Fruit fly (Drosophila melanogaster) whole organism, embryonic: ENCODE measurements around the gene CG12539.

ENCODE experiments used
- Ada2b ChIP-seq: fragments of 200-800 bp; sonication (Bioruptor generic); IDR thresholded peaks from 2 replicates; pipeline ENCODE4 v1.3.6; 2022; ENCODE audit warnings: missing biosample characterization, missing genetic modification characterization
- Antp ChIP-seq: fragments of 200-800 bp; sonication (Bioruptor generic); optimal IDR thresholded peaks from 3 replicates; lab custom pipeline; 2016; ENCODE audit warnings: missing biosample characterization, missing genetic modification characterization
- Bgb ChIP-seq: fragments of 200-800 bp; sonication (Bioruptor generic); IDR thresholded peaks from 2 replicates; pipeline ENCODE4 v1.3.6; 2022; ENCODE audit warnings: missing biosample characterization, missing genetic modification characterization; ENCODE audit not compliant: partially characterized antibody
- CG13123 ChIP-seq: fragments of 200-800 bp; sonication (Bioruptor generic); optimal IDR thresholded peaks from 2 replicates; lab custom pipeline; 2016; ENCODE audit warnings: missing biosample characterization, missing genetic modification characterization
- CG13424 ChIP-seq: fragments of 200-800 bp; sonication (Bioruptor generic); optimal IDR thresholded peaks from 2 replicates; lab custom pipeline; 2019; ENCODE audit warnings: missing biosample characterization, mild to moderate bottlenecking, missing genetic modification characterization, moderate library complexity
- CG13894 ChIP-seq: fragments of 200-800 bp; sonication (Bioruptor generic); optimal IDR thresholded peaks from 3 replicates; lab custom pipeline; 2018; ENCODE audit warnings: missing biosample characterization, mild to moderate bottlenecking, missing genetic modification characterization, moderate library complexity
- CG14860 ChIP-seq: fragments of 200-800 bp; sonication (Bioruptor generic); IDR thresholded peaks from 3 replicates; pipeline ENCODE4 v1.3.6; 2022; ENCODE audit warnings: missing biosample characterization, missing genetic modification characterization; ENCODE audit not compliant: partially characterized antibody
- CG15601 ChIP-seq: fragments of 200-800 bp; sonication (Bioruptor generic); optimal IDR thresholded peaks from 3 replicates; lab custom pipeline; 2019; ENCODE audit warnings: missing biosample characterization, mild to moderate bottlenecking, missing genetic modification characterization, moderate library complexity
- CG15696 ChIP-seq: fragments of 200-800 bp; sonication (Bioruptor generic); optimal IDR thresholded peaks from 2 replicates; lab custom pipeline; 2019; ENCODE audit warnings: missing biosample characterization, mild to moderate bottlenecking, missing genetic modification characterization, moderate library complexity
- CG17186 ChIP-seq: fragments of 200-800 bp; sonication (Bioruptor generic); optimal IDR thresholded peaks from 3 replicates; lab custom pipeline; 2017; ENCODE audit warnings: missing biosample characterization, missing genetic modification reagents, missing genetic modification characterization
- CG17802 ChIP-seq: fragments of 200-800 bp; sonication (Bioruptor generic); optimal IDR thresholded peaks from 2 replicates; lab custom pipeline; 2018; ENCODE audit warnings: missing biosample characterization, mild to moderate bottlenecking, missing genetic modification characterization, moderate library complexity
- CG1832 ChIP-seq: fragments of 200-800 bp; sonication (Bioruptor generic); optimal IDR thresholded peaks from 2 replicates; lab custom pipeline; 2017; ENCODE audit warnings: missing biosample characterization, mild to moderate bottlenecking, missing genetic modification characterization, inconsistent platforms
- CG2202 ChIP-seq: fragments of 200-800 bp; sonication (Bioruptor generic); optimal IDR thresholded peaks from 2 replicates; lab custom pipeline; 2018; ENCODE audit warnings: missing biosample characterization, mild to moderate bottlenecking, missing genetic modification characterization
- CG3281 ChIP-seq: fragments of 200-800 bp; sonication (Bioruptor generic); optimal IDR thresholded peaks from 3 replicates; lab custom pipeline; 2017; ENCODE audit warnings: missing biosample characterization, mild to moderate bottlenecking, missing genetic modification characterization
- CG3838 ChIP-seq: fragments of 200-800 bp; sonication (Bioruptor generic); optimal IDR thresholded peaks from 3 replicates; lab custom pipeline; 2016; ENCODE audit warnings: missing biosample characterization, missing genetic modification characterization
- CG4328 ChIP-seq: fragments of 200-800 bp; sonication (Bioruptor generic); optimal IDR thresholded peaks from 3 replicates; lab custom pipeline; 2017; ENCODE audit warnings: missing biosample characterization, missing genetic modification reagents, missing genetic modification characterization
- CG4707 ChIP-seq: fragments of 200-800 bp; sonication (Bioruptor generic); optimal IDR thresholded peaks from 2 replicates; lab custom pipeline; 2018; ENCODE audit warnings: missing biosample characterization, mild to moderate bottlenecking, missing genetic modification characterization, moderate library complexity
- CG6765 ChIP-seq: fragments of 200-800 bp; sonication (Bioruptor generic); optimal IDR thresholded peaks from 3 replicates; lab custom pipeline; 2017; ENCODE audit warnings: missing biosample characterization, mild to moderate bottlenecking, missing genetic modification characterization
- CG7928 ChIP-seq: fragments of 200-800 bp; sonication (Bioruptor generic); optimal IDR thresholded peaks from 2 replicates; lab custom pipeline; 2017; ENCODE audit warnings: missing biosample characterization, mild to moderate bottlenecking, missing genetic modification characterization
- CG8089 ChIP-seq: fragments of 200-800 bp; sonication (Bioruptor generic); optimal IDR thresholded peaks from 3 replicates; lab custom pipeline; 2016; ENCODE audit warnings: missing biosample characterization, missing genetic modification characterization
- CG8281 ChIP-seq: fragments of 200-800 bp; sonication (Bioruptor generic); optimal IDR thresholded peaks from 2 replicates; lab custom pipeline; 2018; ENCODE audit warnings: missing biosample characterization, mild to moderate bottlenecking, missing genetic modification characterization, moderate library complexity
- CG8944 ChIP-seq: fragments of 200-800 bp; sonication (Bioruptor generic); optimal IDR thresholded peaks from 3 replicates; lab custom pipeline; 2016; ENCODE audit warnings: missing biosample characterization, missing genetic modification characterization
- CoRest ChIP-seq: fragments of 200-800 bp; sonication (Bioruptor generic); optimal IDR thresholded peaks from 3 replicates; lab custom pipeline; 2018; ENCODE audit warnings: missing biosample characterization, mild to moderate bottlenecking, missing genetic modification characterization, moderate library complexity
- Dip2 ChIP-seq: fragments of 200-800 bp; sonication (Bioruptor generic); IDR thresholded peaks from 2 replicates; pipeline ENCODE4 v1.3.6; 2022; ENCODE audit warnings: missing biosample characterization, missing genetic modification characterization
- Fer3 ChIP-seq: fragments of 200-800 bp; sonication (Bioruptor generic); optimal IDR thresholded peaks from 2 replicates; lab custom pipeline; 2018; ENCODE audit warnings: missing biosample characterization, mild to moderate bottlenecking, missing genetic modification characterization, moderate library complexity
- H15 ChIP-seq: fragments of 200-800 bp; sonication (Bioruptor generic); IDR thresholded peaks from 3 replicates; pipeline ENCODE4 v1.3.6; 2022; ENCODE audit warnings: missing biosample characterization, missing genetic modification characterization
- Hr39 ChIP-seq: fragments of >200 bp; optimal IDR thresholded peaks from 2 replicates; lab custom pipeline; 2017
- Mes4 ChIP-seq: fragments of 200-800 bp; sonication (Bioruptor generic); optimal IDR thresholded peaks from 2 replicates; lab custom pipeline; 2016; ENCODE audit warnings: missing biosample characterization, missing genetic modification characterization
- Nf-YB ChIP-seq: fragments of 200-800 bp; sonication (Bioruptor generic); optimal IDR thresholded peaks from 3 replicates; lab custom pipeline; 2019; ENCODE audit warnings: missing biosample characterization, mild to moderate bottlenecking, missing genetic modification characterization, moderate library complexity
- Opbp ChIP-seq: fragments of 200-800 bp; sonication (Bioruptor generic); IDR thresholded peaks from 3 replicates; pipeline ENCODE4 v1.3.6; 2022; ENCODE audit warnings: missing biosample characterization, missing genetic modification characterization; ENCODE audit not compliant: partially characterized antibody
- Six4 ChIP-seq: fragments of 200-800 bp; sonication (Bioruptor generic); optimal IDR thresholded peaks from 2 replicates; lab custom pipeline; 2016; ENCODE audit warnings: missing biosample characterization, missing genetic modification characterization
- ash1 ChIP-seq: fragments of 200-800 bp; sonication (Bioruptor generic); optimal IDR thresholded peaks from 2 replicates; lab custom pipeline; 2018; ENCODE audit warnings: missing biosample characterization, mild to moderate bottlenecking, missing genetic modification characterization
- bab2 ChIP-seq: fragments of 200-800 bp; sonication (Bioruptor generic); optimal IDR thresholded peaks from 2 replicates; lab custom pipeline; 2016; ENCODE audit warnings: missing biosample characterization, missing genetic modification characterization
- bsh ChIP-seq, 2 experiments: fragments of 200-800 bp; sonication (Bioruptor generic); optimal IDR thresholded peaks; 2 replicates each; lab custom pipeline; 2017 to 2018; ENCODE audit warnings: mild to moderate bottlenecking in 2 of 2, missing biosample characterization in 2 of 2, missing genetic modification characterization in 2 of 2, moderate library complexity in 1 of 2
- ci ChIP-seq: fragments of 200-800 bp; sonication (Bioruptor generic); IDR thresholded peaks from 3 replicates; pipeline ENCODE4 v1.3.6; 2022; ENCODE audit warnings: missing biosample characterization, missing genetic modification characterization
- dan ChIP-seq: fragments of 200-800 bp; sonication (Bioruptor generic); IDR thresholded peaks from 2 replicates; pipeline ENCODE4 v1.3.6; 2022; ENCODE audit warnings: missing biosample characterization, missing genetic modification characterization
- emc ChIP-seq: fragments of 200-800 bp; sonication (Bioruptor generic); optimal IDR thresholded peaks from 2 replicates; lab custom pipeline; 2016; ENCODE audit warnings: missing biosample characterization, missing genetic modification characterization
- en ChIP-seq: fragments of 200-800 bp; sonication (Bioruptor generic); optimal IDR thresholded peaks from 2 replicates; lab custom pipeline; 2016; ENCODE audit warnings: missing biosample characterization, missing genetic modification characterization
- fd64A ChIP-seq: fragments of 200-800 bp; sonication (Bioruptor generic); optimal IDR thresholded peaks from 3 replicates; lab custom pipeline; 2018; ENCODE audit warnings: missing biosample characterization, mild to moderate bottlenecking, missing genetic modification characterization
- gcm2 ChIP-seq: fragments of 200-800 bp; sonication (Bioruptor generic); optimal IDR thresholded peaks from 2 replicates; lab custom pipeline; 2016; ENCODE audit warnings: missing biosample characterization, missing genetic modification characterization
- gsb-n ChIP-seq: fragments of 200-800 bp; sonication (Bioruptor generic); optimal IDR thresholded peaks from 3 replicates; lab custom pipeline; 2018; ENCODE audit warnings: missing biosample characterization, mild to moderate bottlenecking, missing genetic modification characterization
- inv ChIP-seq: fragments of 200-800 bp; sonication (Bioruptor generic); IDR thresholded peaks from 2 replicates; pipeline ENCODE4 v1.3.6; 2022; ENCODE audit warnings: missing biosample characterization, missing genetic modification characterization; ENCODE audit not compliant: partially characterized antibody
- klu ChIP-seq: fragments of 200-800 bp; sonication (Bioruptor generic); IDR thresholded peaks from 2 replicates; pipeline ENCODE4 v1.3.6; 2022; ENCODE audit warnings: missing biosample characterization, missing genetic modification characterization
- lov ChIP-seq, 2 experiments: fragments of 200-800 bp in 1 of 2; fragments of >200 bp in 1 of 2; sonication (Bioruptor generic) in 1 of 2; IDR thresholded peaks in 1 of 2; optimal IDR thresholded peaks in 1 of 2; 2 replicates in 1 of 2; 3 replicates in 1 of 2; pipeline versions ENCODE4 v1.3.6 to Lab custom; 2017 to 2022; ENCODE audit warnings: missing biosample characterization in 1 of 2, missing genetic modification characterization in 1 of 2
- pfk ChIP-seq: fragments of 200-800 bp; sonication (Bioruptor generic); optimal IDR thresholded peaks from 2 replicates; lab custom pipeline; 2018; ENCODE audit warnings: missing biosample characterization, mild to moderate bottlenecking, missing genetic modification characterization, moderate library complexity
- rib ChIP-seq: fragments of 200-800 bp; sonication (Bioruptor generic); IDR thresholded peaks from 2 replicates; pipeline ENCODE4 v1.3.6; 2022; ENCODE audit warnings: missing biosample characterization, missing genetic modification characterization
- ro ChIP-seq: fragments of 200-800 bp; sonication (Bioruptor generic); IDR thresholded peaks from 2 replicates; pipeline ENCODE4 v1.3.6; 2022; ENCODE audit warnings: missing biosample characterization, missing genetic modification characterization
- seq ChIP-seq: fragments of 200-800 bp; sonication (Bioruptor generic); IDR thresholded peaks from 2 replicates; pipeline ENCODE4 v1.3.6; 2022; ENCODE audit warnings: missing biosample characterization, missing genetic modification characterization
- tio ChIP-seq: fragments of 200-800 bp; sonication (Bioruptor generic); optimal IDR thresholded peaks from 2 replicates; lab custom pipeline; 2017; ENCODE audit warnings: missing biosample characterization, missing genetic modification characterization, inconsistent platforms
- usp ChIP-seq: fragments of >200 bp; optimal IDR thresholded peaks from 2 replicates; lab custom pipeline; 2017; ENCODE audit warnings: missing biosample characterization, missing genetic modification characterization

The CG12539 gene

DNA sequence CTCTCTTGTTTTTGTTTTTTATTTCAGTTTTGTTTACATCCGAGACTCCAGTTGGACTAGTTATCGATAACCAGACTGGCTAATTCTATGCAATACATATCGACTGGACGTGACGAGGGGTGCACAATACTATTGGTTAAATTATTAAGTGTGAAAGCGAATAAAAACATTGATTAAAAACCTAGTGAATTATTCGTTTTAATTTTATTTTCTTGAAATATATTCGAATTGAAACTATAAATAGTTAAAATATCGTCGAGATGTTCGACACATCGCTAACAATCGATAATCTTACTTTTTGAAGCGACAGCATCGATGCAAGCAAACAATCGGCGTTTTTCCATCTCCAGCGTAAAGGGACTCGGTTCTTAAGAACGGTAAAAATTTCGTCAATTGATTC lies 5.5 kb downstream of the CG12539 start, which contains the start of the genes CG32590 and Flo2 (continued):
- peak; percentile 12 for TF ChIP-seq CG17186 (GFP tag; lab: Kevin White, UChicago)
- no peak for TF ChIP-seq Hr39 (lab: Kevin White, UChicago)
- peak; percentile 95 for TF ChIP-seq Bgb
- TF ChIP-seq inv = peak; percentile 95
- peak; percentile 57 for TF ChIP-seq CG8944 (GFP tag; lab: Kevin White, UChicago)
- peak; percentile 70 for TF ChIP-seq CG13894 (tag; lab: Kevin White, UChicago)
- peak; percentile 17 for TF ChIP-seq CG3281 (GFP tag; lab: Kevin White, UChicago)
- no peak for TF ChIP-seq lov (optimal IDR thresholded peaks at IDR 0.05; lab: Kevin White, UChicago)
- TF ChIP-seq lov (GFP tag; IDR thresholded peaks at IDR 0.05; lab: Robert Waterston, UW) = peak; percentile 47; the same call in 1 of the 3 replicates
- peak; percentile 63 for TF ChIP-seq Six4 (GFP tag; lab: Kevin White, UChicago)
- TF ChIP-seq CG3838 = peak; percentile 31
- peak; percentile 54 for TF ChIP-seq Mes4 (GFP tag; lab: Kevin White, UChicago)
- TF ChIP-seq ci (GFP tag; lab: Robert Waterston, UW) = peak; percentile 83
- no peak for TF ChIP-seq pfk (GFP tag; lab: Kevin White, UChicago)
- TF ChIP-seq Ada2b (GFP tag; lab: Robert Waterston, UW) = peak; percentile 78
- TF ChIP-seq CG2202 (tag; lab: Kevin White, UChicago) = peak; percentile 6
- TF ChIP-seq CG8089 (GFP tag; lab: Kevin White, UChicago) = peak; percentile 21
- TF ChIP-seq Dip2 (GFP tag; lab: Robert Waterston, UW) = no peak
- peak; percentile 99 for TF ChIP-seq CG14860 (GFP tag; lab: Robert Waterston, UW)
- TF ChIP-seq CoRest = peak; percentile 74
- no peak for TF ChIP-seq CG4328
- TF ChIP-seq CG17802 (tag; lab: Kevin White, UChicago) = peak; percentile 3
- TF ChIP-seq CG13123 = peak; percentile 31
- TF ChIP-seq gsb-n = peak; percentile 44
- no peak for TF ChIP-seq CG1832
- no peak for TF ChIP-seq en (GFP tag; lab: Kevin White, UChicago)
- TF ChIP-seq CG15601 (tag; lab: Kevin White, UChicago) = peak; percentile 50
- TF ChIP-seq klu = peak; percentile 63; the same call in 1 of the 2 replicates
- TF ChIP-seq CG8281 (tag; lab: Kevin White, UChicago) = peak; percentile 15
- TF ChIP-seq CG13424 (tag; lab: Kevin White, UChicago) = peak; percentile 75
- peak; percentile 76 for TF ChIP-seq rib
- TF ChIP-seq dan (GFP tag; lab: Robert Waterston, UW) = 0 out of 2 replicates have a peak, but pooled peaks have one; percentile 24
- TF ChIP-seq emc (GFP tag; lab: Kevin White, UChicago) = peak; percentile 13
- no peak for TF ChIP-seq CG4707
- no peak for TF ChIP-seq usp (GFP tag; lab: Kevin White, UChicago)
- TF ChIP-seq gcm2 (GFP tag; lab: Kevin White, UChicago) = no peak
- TF ChIP-seq ash1 = no peak
- peak; percentile 86 for TF ChIP-seq CG7928
- no peak for TF ChIP-seq fd64A (GFP tag; lab: Kevin White, UChicago)
- no peak for TF ChIP-seq Nf-YB (GFP tag; lab: Kevin White, UChicago)
- peak; percentile 65 for TF ChIP-seq Antp (GFP tag; lab: Kevin White, UChicago)
- peak; percentile 73; the same call in 2 of the 3 replicates for TF ChIP-seq H15 (GFP tag; lab: Robert Waterston, UW)
- TF ChIP-seq tio = no peak
- TF ChIP-seq CG6765 = no peak
- peak; percentile 88 for TF ChIP-seq Opbp (GFP tag; lab: Robert Waterston, UW)
- peak in 1 of 2 experiments; percentile 76 for TF ChIP-seq bsh (GFP tag; optimal IDR thresholded peaks at IDR 0.05; lab: Kevin White, UChicago)
- peak; percentile 54 for TF ChIP-seq bab2
- TF ChIP-seq seq (GFP tag; lab: Robert Waterston, UW) = peak; percentile 69
- peak; percentile 62 for TF ChIP-seq CG15696
- peak; percentile 69 for TF ChIP-seq Fer3 (tag; lab: Kevin White, UChicago)
- TF ChIP-seq ro (GFP tag; lab: Robert Waterston, UW) = peak; percentile 42; the same call in 1 of the 2 replicates
